Worm (Caenorhabditis elegans) whole organism, L1 larva: ENCODE data around the gene F58B4.6.

Experiments used
- Y116A8C.19 ChIP-seq: sonication (generic microtip); optimal IDR thresholded peaks from 2 replicates; lab custom pipeline; 2016; ENCODE audit warnings: missing compliant biosample characterization, missing genetic modification characterization, borderline replicate concordance
- aly-2 ChIP-seq: fragments of 150-350 bp; optimal IDR thresholded peaks from 2 replicates; lab custom pipeline; 2014; ENCODE audit warnings: missing biosample characterization, missing genetic modification characterization
- blmp-1 ChIP-seq: fragments of 150-350 bp; optimal IDR thresholded peaks from 2 replicates; lab custom pipeline; 2014; ENCODE audit warnings: missing biosample characterization, missing genetic modification characterization
- ceh-63 ChIP-seq: fragments of 200-800 bp; sonication (Bioruptor generic); optimal IDR thresholded peaks from 2 replicates; lab custom pipeline; 2018; ENCODE audit warnings: mild to moderate bottlenecking, missing genetic modification characterization, missing compliant biosample characterization
- ceh-8 ChIP-seq: fragments of 200-800 bp; sonication (Bioruptor generic); optimal IDR thresholded peaks from 2 replicates; lab custom pipeline; 2018; ENCODE audit warnings: mild to moderate bottlenecking, missing genetic modification characterization, moderate library complexity, missing compliant biosample characterization
- ceh-82 ChIP-seq, 3 experiments: fragments of 150-350 bp in 1 of 3; sonication (generic microtip) in 2 of 3; optimal IDR thresholded peaks; 2 replicates each; lab custom pipeline; 2014 to 2017; ENCODE audit warnings: missing biosample characterization in 3 of 3, missing genetic modification characterization in 3 of 3
- ceh-90 ChIP-seq: sonication (generic microtip); optimal IDR thresholded peaks from 2 replicates; lab custom pipeline; 2016; ENCODE audit warnings: missing genetic modification characterization, missing compliant biosample characterization
- ces-1 ChIP-seq: fragments of 150-350 bp; optimal IDR thresholded peaks from 2 replicates; lab custom pipeline; 2014; ENCODE audit warnings: missing biosample characterization, missing genetic modification reagents, missing genetic modification characterization
- dpl-1 ChIP-seq, 3 experiments: fragments of 150-350 bp in 2 of 3; sonication (generic microtip) in 1 of 3; optimal IDR thresholded peaks; 2 replicates each; lab custom pipeline; 2014 to 2017; ENCODE audit warnings: missing biosample characterization in 3 of 3, missing genetic modification characterization in 3 of 3, missing genetic modification reagents in 3 of 3
- efl-1 ChIP-seq, 4 experiments: fragments of 150-350 bp; optimal IDR thresholded peaks in 3 of 4; peaks in 1 of 4; 1 replicate in 1 of 4; 2 replicates in 3 of 4; lab custom pipeline; 2014; ENCODE audit warnings: missing biosample characterization in 2 of 4, missing genetic modification characterization in 2 of 4, missing genetic modification reagents in 2 of 4
- egl-13 ChIP-seq: sonication (generic microtip); optimal IDR thresholded peaks from 2 replicates; lab custom pipeline; 2016; ENCODE audit warnings: missing genotype, missing genetic modification reagents, missing genetic modification characterization, missing compliant biosample characterization
- elt-2 ChIP-seq: sonication (generic microtip); optimal IDR thresholded peaks from 2 replicates; lab custom pipeline; 2016; ENCODE audit warnings: missing genetic modification characterization, mild to moderate bottlenecking, inconsistent platforms, missing compliant biosample characterization, missing genetic modification reagents
- ets-5 ChIP-seq: fragments of 200-800 bp; sonication (Bioruptor generic); IDR thresholded peaks from 2 replicates; pipeline ENCODE4 v1.3.6; 2022; ENCODE audit warnings: missing genetic modification characterization, missing compliant biosample characterization
- fkh-4 ChIP-seq: sonication (generic microtip); optimal IDR thresholded peaks from 2 replicates; lab custom pipeline; 2016; ENCODE audit warnings: missing compliant biosample characterization, missing genetic modification characterization, borderline replicate concordance
- fos-1 ChIP-seq: fragments of 150-350 bp; optimal IDR thresholded peaks from 2 replicates; lab custom pipeline; 2014; ENCODE audit warnings: missing biosample characterization, missing genetic modification characterization
- hpl-2 ChIP-seq: fragments of 150-350 bp; optimal IDR thresholded peaks from 2 replicates; lab custom pipeline; 2014; ENCODE audit warnings: missing biosample characterization, missing genetic modification reagents, missing genetic modification characterization
- isw-1 ChIP-seq: fragments of 200-800 bp; sonication (Bioruptor generic); IDR thresholded peaks from 2 replicates; pipeline ENCODE4 v1.3.6; 2022; ENCODE audit warnings: missing genetic modification characterization, missing compliant biosample characterization
- lin-13 ChIP-seq: fragments of 150-350 bp; optimal IDR thresholded peaks from 2 replicates; lab custom pipeline; 2014; ENCODE audit warnings: missing biosample characterization, missing genetic modification reagents, missing genetic modification characterization
- lin-14 ChIP-seq: fragments of 200-800 bp; sonication (Bioruptor generic); optimal IDR thresholded peaks from 2 replicates; lab custom pipeline; 2018; ENCODE audit warnings: mild to moderate bottlenecking, missing genetic modification characterization, moderate library complexity, missing compliant biosample characterization
- lin-39 ChIP-seq: fragments of 150-350 bp; optimal IDR thresholded peaks from 2 replicates; lab custom pipeline; 2014; ENCODE audit warnings: missing biosample characterization, missing genetic modification reagents, missing genetic modification characterization
- lsy-2 ChIP-seq, 2 experiments: fragments of 150-350 bp; optimal IDR thresholded peaks; 2 replicates each; lab custom pipeline; 2014; ENCODE audit warnings: missing biosample characterization in 2 of 2, missing genetic modification characterization in 2 of 2
- mab-9 ChIP-seq: fragments of 200-800 bp; sonication (Bioruptor generic); IDR thresholded peaks from 2 replicates; pipeline ENCODE4 v1.3.6; 2022; ENCODE audit warnings: missing genetic modification reagents, missing genetic modification characterization, missing compliant biosample characterization
- mdl-1 ChIP-seq, 2 experiments: fragments of 150-350 bp; optimal IDR thresholded peaks; 2 replicates each; lab custom pipeline; 2014 to 2017; ENCODE audit warnings: missing biosample characterization in 2 of 2, missing genetic modification characterization in 2 of 2, inconsistent platforms in 1 of 2
- mef-2 ChIP-seq: fragments of 150-350 bp; optimal IDR thresholded peaks from 2 replicates; lab custom pipeline; 2014; ENCODE audit warnings: missing biosample characterization, missing genetic modification characterization
- mep-1 ChIP-seq: fragments of 150-350 bp; optimal IDR thresholded peaks from 2 replicates; lab custom pipeline; 2014; ENCODE audit warnings: missing biosample characterization, missing genetic modification characterization
- nhr-11 ChIP-seq: fragments of 150-350 bp; optimal IDR thresholded peaks from 2 replicates; lab custom pipeline; 2014; ENCODE audit warnings: missing biosample characterization, missing genetic modification characterization
- nhr-19 ChIP-seq: fragments of 200-800 bp; sonication (Bioruptor generic); conservative IDR thresholded peaks from 2 replicates; pipeline ENCODE4 v1.3.6; 2022; ENCODE audit warnings: missing genetic modification characterization, missing compliant biosample characterization
- nhr-20 ChIP-seq: sonication (generic microtip); optimal IDR thresholded peaks from 2 replicates; lab custom pipeline; 2016; ENCODE audit warnings: mild to moderate bottlenecking, missing genetic modification characterization, missing compliant biosample characterization
- nhr-28 ChIP-seq: fragments of 150-350 bp; optimal IDR thresholded peaks from 2 replicates; lab custom pipeline; 2014; ENCODE audit warnings: missing biosample characterization, missing genetic modification characterization
- nhr-71 ChIP-seq: sonication (generic microtip); optimal IDR thresholded peaks from 2 replicates; lab custom pipeline; 2016; ENCODE audit warnings: mild to moderate bottlenecking, missing genetic modification characterization, moderate library complexity, missing compliant biosample characterization
- nhr-76 ChIP-seq: sonication (generic microtip); optimal IDR thresholded peaks from 2 replicates; lab custom pipeline; 2017; ENCODE audit warnings: missing biosample characterization, missing genetic modification characterization
- nhr-90 ChIP-seq: sonication (generic microtip); optimal IDR thresholded peaks from 2 replicates; lab custom pipeline; 2016; ENCODE audit warnings: mild to moderate bottlenecking, missing genetic modification characterization, missing compliant biosample characterization; ENCODE audit not compliant: poor library complexity
- pag-3 ChIP-seq: sonication (generic microtip); optimal IDR thresholded peaks from 2 replicates; lab custom pipeline; 2017; ENCODE audit warnings: missing genetic modification characterization, mild to moderate bottlenecking, missing compliant biosample characterization, antibody characterized with exemption, borderline replicate concordance; ENCODE audit not compliant: insufficient read depth
- pax-3 ChIP-seq: fragments of 200-800 bp; sonication (Bioruptor generic); optimal IDR thresholded peaks from 2 replicates; lab custom pipeline; 2018; ENCODE audit warnings: mild to moderate bottlenecking, missing genetic modification characterization, moderate library complexity, missing compliant biosample characterization
- rnt-1 ChIP-seq: sonication (generic microtip); optimal IDR thresholded peaks from 2 replicates; lab custom pipeline; 2016; ENCODE audit warnings: mild to moderate bottlenecking, missing genetic modification characterization, moderate library complexity, missing compliant biosample characterization
- snpc-4 ChIP-seq: fragments of 150-350 bp; optimal IDR thresholded peaks from 2 replicates; lab custom pipeline; 2014; ENCODE audit warnings: missing biosample characterization, missing genetic modification characterization
- snu-23 ChIP-seq: sonication (generic microtip); optimal IDR thresholded peaks from 2 replicates; lab custom pipeline; 2016; ENCODE audit warnings: missing genetic modification characterization, missing compliant biosample characterization
- sox-4 ChIP-seq: sonication (generic microtip); optimal IDR thresholded peaks from 2 replicates; lab custom pipeline; 2016; ENCODE audit warnings: missing genetic modification characterization, missing compliant biosample characterization
- sptf-1 ChIP-seq: fragments of 150-350 bp; optimal IDR thresholded peaks from 2 replicates; lab custom pipeline; 2014; ENCODE audit warnings: missing biosample characterization, missing genetic modification characterization
- sup-37 ChIP-seq: fragments of 200-800 bp; sonication (Bioruptor generic); optimal IDR thresholded peaks from 2 replicates; lab custom pipeline; 2018; ENCODE audit warnings: mild to moderate bottlenecking, missing genetic modification characterization, missing compliant biosample characterization
- swsn-7 ChIP-seq: sonication (generic microtip); optimal IDR thresholded peaks from 2 replicates; lab custom pipeline; 2016; ENCODE audit warnings: missing genetic modification characterization, missing compliant biosample characterization
- unc-30 ChIP-seq: sonication (generic microtip); optimal IDR thresholded peaks from 2 replicates; lab custom pipeline; 2017; ENCODE audit warnings: missing biosample characterization, missing genetic modification characterization
- zag-1 ChIP-seq: fragments of 150-350 bp; optimal IDR thresholded peaks from 2 replicates; lab custom pipeline; 2014; ENCODE audit warnings: missing biosample characterization, missing genetic modification characterization

The F58B4.6 gene

ce11 chrV:10894601-10895000 is 30.2 kb upstream of the F58B4.6 start, which contains the start of the genes F32D8.14 and F32D8.5 (continued):
- TF ChIP-seq sup-37 (GFP tag; lab: Kevin White, UChicago) (peak; percentile 16), ceh-8 (peak; percentile 51), hpl-2 (GFP tag; lab: Kevin White, UChicago) (no peak), blmp-1 (tag; lab: Kevin White, UChicago) (peak; percentile 68), isw-1 (GFP tag; lab: Robert Waterston, UW) (peak; percentile 61), mab-9 (GFP tag; lab: Robert Waterston, UW) (peak; percentile 46; the same call in 1 of the 2 replicates), ceh-90 (peak; percentile 88), nhr-76 (tag; lab: Kevin White, UChicago) (no peak), dpl-1 (GFP tag; optimal IDR thresholded peaks at IDR 0.05; lab: Kevin White, UChicago) (peak; percentile 64 to 83 (median 77)), zag-1 (tag; lab: Kevin White, UChicago) (no peak), rnt-1 (tag; lab: Kevin White, UChicago) (peak; percentile 98), fkh-4 (tag; lab: Kevin White, UChicago) (peak; percentile 80), fos-1 (tag; lab: Kevin White, UChicago) (peak; percentile 42), nhr-11 (tag; lab: Kevin White, UChicago) (no peak)

ce11 chrV:10896295-10896694 is 28.5 kb upstream of the F58B4.6 start, which contains the start of gene F32D8.13:
TSS of gene F32D8.13 (minus strand) at chrV:10896543.
- TF ChIP-seq sox-4, result no peak
- TF ChIP-seq pax-3 (tag; lab: Kevin White, UChicago), result no peak
- TF ChIP-seq nhr-90 (tag; lab: Kevin White, UChicago), result peak; percentile 33
- no peak for TF ChIP-seq aly-2 (tag; lab: Kevin White, UChicago)
- TF ChIP-seq mep-1 (tag; lab: Kevin White, UChicago), result no peak
- TF ChIP-seq ceh-63 (GFP tag; lab: Kevin White, UChicago), result no peak
- no peak for TF ChIP-seq lin-14 (GFP tag; lab: Kevin White, UChicago)
- TF ChIP-seq unc-30, result no peak
- no peak for TF ChIP-seq ceh-82 (tag; optimal IDR thresholded peaks at IDR 0.05; lab: Kevin White, UChicago)
- no peak for TF ChIP-seq mef-2 (tag; lab: Kevin White, UChicago)
- no peak for TF ChIP-seq fkh-4 (tag; lab: Kevin White, UChicago)
- TF ChIP-seq ets-5 (GFP tag; lab: Robert Waterston, UW), result no peak
- TF ChIP-seq fos-1 (tag; lab: Kevin White, UChicago), result no peak
- TF ChIP-seq snu-23, result no peak
- peak; percentile 14 for TF ChIP-seq elt-2 (tag; lab: Kevin White, UChicago)
- TF ChIP-seq nhr-19 (GFP tag; lab: Robert Waterston, UW), result no peak
- TF ChIP-seq egl-13, result no peak
- TF ChIP-seq nhr-71, result peak; percentile 40
- TF ChIP-seq swsn-7 (tag; lab: Kevin White, UChicago), result no peak
- peak; percentile 12 to 20 for TF ChIP-seq lsy-2 (tag; optimal IDR thresholded peaks at IDR 0.05; lab: Kevin White, UChicago)
- no peak for TF ChIP-seq pag-3 (tag; lab: Kevin White, UChicago)
- no peak for TF ChIP-seq Y116A8C.19
- no peak for TF ChIP-seq nhr-20 (tag; lab: Kevin White, UChicago)
- no peak for TF ChIP-seq snpc-4 (tag; lab: Kevin White, UChicago)

- TF ChIP-seq lin-13 (GFP tag; lab: Kevin White, UChicago) (no peak), efl-1 (optimal IDR thresholded peaks at IDR 0.05; lab: Kevin White, UChicago) (no peak), efl-1 (GFP tag; optimal IDR thresholded peaks at IDR 0.05 in 1 of 2; lab: Kevin White, UChicago) (peak in 1 of 2 experiments; percentile 90)
- TF ChIP-seq, all 84 proteins: peak for 1
Observed at ce11 chrV:10896706-10897105, 28.1 kb upstream of the F58B4.6 start.

ce11 chrV:10897106-10897171 is 27.9 kb upstream of the F58B4.6 start, which contains the start of gene sec-61.G:
TSS of gene sec-61.G (minus strand) at chrV:10897143.
- TF ChIP-seq lsy-2 (tag; optimal IDR thresholded peaks at IDR 0.05; lab: Kevin White, UChicago), result no peak
- no peak for TF ChIP-seq isw-1 (GFP tag; lab: Robert Waterston, UW)
- no peak for TF ChIP-seq unc-30
- no peak for TF ChIP-seq lin-39 (tag; lab: Kevin White, UChicago)
- TF ChIP-seq pag-3 (tag; lab: Kevin White, UChicago), result no peak
- no peak for TF ChIP-seq nhr-28 (tag; lab: Kevin White, UChicago)
- no peak for TF ChIP-seq hpl-2 (GFP tag; lab: Kevin White, UChicago)
- no peak for TF ChIP-seq sptf-1 (tag; lab: Kevin White, UChicago)
- no peak for TF ChIP-seq ces-1 (GFP tag; lab: Kevin White, UChicago)
- no peak for TF ChIP-seq mdl-1 (tag; optimal IDR thresholded peaks at IDR 0.05; lab: Kevin White, UChicago)
